Fruit fly (Drosophila melanogaster) Kc167 (cell line): ENCODE data around the gene CG31883.

Source experiments
- psq ChIP-seq: fragments of >200 bp; optimal IDR thresholded peaks from 2 replicates; lab custom pipeline; 2017; ENCODE audit warnings: missing external identifiers
- ttk ChIP-seq: sonication (Bioruptor generic); optimal IDR thresholded peaks from 2 replicates; lab custom pipeline; 2017; ENCODE audit warnings: missing external identifiers

DNA sequence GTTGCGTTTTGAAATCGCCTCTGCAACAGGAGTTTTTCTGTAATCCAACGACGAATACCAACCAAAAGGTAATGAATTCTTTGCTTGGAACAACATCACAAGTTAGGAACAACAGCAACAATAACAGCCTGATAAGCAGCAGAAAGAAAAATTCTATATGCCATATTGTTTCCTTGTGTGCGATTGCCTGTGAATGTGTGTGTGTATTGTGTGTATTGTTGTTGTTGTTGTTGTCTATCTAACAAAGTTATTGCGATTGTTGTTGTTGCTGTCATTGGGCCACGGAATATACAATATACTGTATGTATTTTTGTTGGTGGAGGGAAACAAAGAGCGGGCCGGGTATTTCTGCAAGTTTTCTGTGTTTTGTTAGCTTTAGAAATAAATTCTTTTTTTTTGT is 40.8 kb downstream of the CG31883 start:
- TF ChIP-seq psq (lab: Kevin White, UChicago) (no peak), ttk (lab: Kevin White, UChicago) (no peak)
